Worm (Caenorhabditis elegans) whole organism, dauer: ENCODE results near the gene Y54E2A.9.

ENCODE experiments used
- unc-62 ChIP-seq: sonication (generic microtip); optimal IDR thresholded peaks from 2 replicates; lab custom pipeline; 2017; ENCODE audit warnings: missing biosample characterization, missing genetic modification reagents, missing genetic modification characterization

The Y54E2A.9 gene

ce11 chrII:14785906-14786305 is at the start of gene Y54E2A.9:
Gene Y54E2A.9 (minus strand): TSS chrII:14786006.
- no peak for TF ChIP-seq unc-62 (GFP tag; lab: Kevin White, UChicago)

ce11 chrII:14832055-14832454 is 46.2 kb upstream of the Y54E2A.9 start:
- TF ChIP-seq unc-62 (GFP tag; lab: Kevin White, UChicago) = no peak

- no peak for TF ChIP-seq unc-62 (GFP tag; lab: Kevin White, UChicago)
These were observed 39.6 kb upstream of the Y54E2A.9 start for ce11 chrII:14825413-14825812.

- no peak for TF ChIP-seq unc-62 (GFP tag; lab: Kevin White, UChicago)
These were observed 36.6 kb upstream of the Y54E2A.9 start for ce11 chrII:14822419-14822818.

- no peak for TF ChIP-seq unc-62 (GFP tag; lab: Kevin White, UChicago)
These were observed 34.7 kb upstream of the Y54E2A.9 start for ce11 chrII:14820460-14820859.

- no peak for TF ChIP-seq unc-62 (GFP tag; lab: Kevin White, UChicago)
These were observed 33.6 kb upstream of the Y54E2A.9 start for ce11 chrII:14819258-14819985.

- no peak for TF ChIP-seq unc-62 (GFP tag; lab: Kevin White, UChicago)
These were observed 32.6 kb upstream of the Y54E2A.9 start, which contains the start of gene nhr-61 for ce11 chrII:14818376-14818775. Gene nhr-61 (minus strand): TSS chrII:14818543.

- no peak for TF ChIP-seq unc-62 (GFP tag; lab: Kevin White, UChicago)
These were observed 30.3 kb upstream of the Y54E2A.9 start for ce11 chrII:14816086-14816485.

ce11 chrII:14814894-14815568 is 29.2 kb upstream of the Y54E2A.9 start, which contains the start of gene W01D2.1:
Gene W01D2.1 (plus strand): TSS chrII:14815518.
- no peak for TF ChIP-seq unc-62 (GFP tag; lab: Kevin White, UChicago)

ce11 chrII:14813106-14813505 is 27.3 kb upstream of the Y54E2A.9 start:
- no peak for TF ChIP-seq unc-62 (GFP tag; lab: Kevin White, UChicago)

- TF ChIP-seq unc-62 (GFP tag; lab: Kevin White, UChicago) = no peak
These were observed 26.9 kb upstream of the Y54E2A.9 start for ce11 chrII:14812661-14813060.

ce11 chrII:14812231-14812630 is 26.4 kb upstream of the Y54E2A.9 start, which contains the start of gene osta-3:
Gene osta-3 (plus strand): TSS chrII:14812531.
- TF ChIP-seq unc-62 (GFP tag; lab: Kevin White, UChicago) = no peak

ce11 chrII:14811472-14811871 is 25.7 kb upstream of the Y54E2A.9 start:
- TF ChIP-seq unc-62 (GFP tag; lab: Kevin White, UChicago) = no peak

ce11 chrII:14810609-14811008 is 24.8 kb upstream of the Y54E2A.9 start:
- TF ChIP-seq unc-62 (GFP tag; lab: Kevin White, UChicago) = no peak

- TF ChIP-seq unc-62 (GFP tag; lab: Kevin White, UChicago) = no peak
These were observed 22.9 kb upstream of the Y54E2A.9 start, which contains the start of gene W01D2.6 for ce11 chrII:14808686-14809085. Gene W01D2.6 (plus strand): TSS chrII:14808986.

ce11 chrII:14805686-14806085 is 19.9 kb upstream of the Y54E2A.9 start, which contains the start of gene srt-11:
Gene srt-11 (plus strand): TSS chrII:14805986.
- no peak for TF ChIP-seq unc-62 (GFP tag; lab: Kevin White, UChicago)
